Worm (Caenorhabditis elegans) whole organism, L3 larva: ENCODE data around the gene nstp-4.

Experiments
- ZK546.5 ChIP-seq: sonication (generic microtip); optimal IDR thresholded peaks from 2 replicates; lab custom pipeline; 2017; ENCODE audit warnings: missing biosample characterization, missing genetic modification characterization
- elt-3 ChIP-seq, 3 experiments: fragments of 150-350 bp in 1 of 3; sonication (generic microtip) in 2 of 3; optimal IDR thresholded peaks; 2 replicates in 2 of 3; 4 replicates in 1 of 3; lab custom pipeline; 2014 to 2017; ENCODE audit warnings: missing biosample characterization in 3 of 3, missing genetic modification characterization in 3 of 3
- lsy-12 ChIP-seq: sonication (generic microtip); optimal IDR thresholded peaks from 2 replicates; lab custom pipeline; 2016; ENCODE audit warnings: mild to moderate bottlenecking, missing genetic modification characterization, missing compliant biosample characterization
- mdl-1 ChIP-seq: fragments of 150-350 bp; optimal IDR thresholded peaks from 2 replicates; lab custom pipeline; 2014; ENCODE audit warnings: missing biosample characterization, missing genetic modification characterization
- nfya-1 ChIP-seq: sonication (generic microtip); optimal IDR thresholded peaks from 2 replicates; lab custom pipeline; 2017; ENCODE audit warnings: missing genetic modification characterization, mild to moderate bottlenecking, missing compliant biosample characterization, antibody characterized with exemption, moderate library complexity; ENCODE audit not compliant: insufficient read depth
- nhr-237 ChIP-seq: fragments of 150-350 bp; optimal IDR thresholded peaks from 2 replicates; lab custom pipeline; 2014; ENCODE audit warnings: missing biosample characterization, missing genetic modification characterization
- snpc-4 ChIP-seq: fragments of 150-350 bp; optimal IDR thresholded peaks from 2 replicates; lab custom pipeline; 2014; ENCODE audit warnings: missing biosample characterization, missing genetic modification characterization
- unc-62 ChIP-seq: fragments of 150-350 bp; sonication (generic microtip); optimal IDR thresholded peaks from 4 replicates; lab custom pipeline; 2014; ENCODE audit warnings: missing biosample characterization, missing genetic modification reagents, missing genetic modification characterization

DNA sequence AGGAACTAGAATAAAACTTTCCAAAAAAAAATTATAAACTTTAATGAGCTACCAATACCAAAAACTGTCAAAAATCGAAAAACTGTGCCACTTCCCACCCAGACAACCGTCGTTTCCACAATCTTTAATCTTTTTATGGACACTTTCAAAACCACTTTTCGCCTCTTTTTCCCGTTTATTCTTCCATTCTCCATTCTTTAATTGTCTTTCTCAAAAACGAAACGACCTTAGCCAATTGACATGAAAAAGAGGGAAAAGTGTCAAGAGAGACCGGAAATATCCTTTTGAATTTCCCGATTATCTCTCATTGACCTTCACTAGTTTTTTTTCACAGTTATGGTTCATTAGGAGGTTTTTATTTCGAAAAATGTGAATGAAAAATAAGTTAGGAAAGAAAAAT, 17.1 kb upstream of the nstp-4 start:
- TF ChIP-seq ZK546.5 (tag; lab: Kevin White, UChicago), result no peak
- TF ChIP-seq nhr-237 (tag; lab: Kevin White, UChicago), result no peak
- no peak for TF ChIP-seq unc-62 (GFP tag; lab: Kevin White, UChicago)
- no peak for TF ChIP-seq nfya-1 (tag; lab: Kevin White, UChicago)
- no peak for TF ChIP-seq mdl-1
- no peak for TF ChIP-seq snpc-4 (tag; lab: Kevin White, UChicago)
- no peak for TF ChIP-seq elt-3 (tag; optimal IDR thresholded peaks at IDR 0.05; lab: Kevin White, UChicago)
- no peak for TF ChIP-seq lsy-12 (tag; lab: Kevin White, UChicago)
